Worm (Caenorhabditis elegans): Measurements from ENCODE around the gene Y97E10AR.2.

Y97E10AR.2 gene

ce11 chrV:8026343-8026742 lies 30.4 kb downstream of the Y97E10AR.2 start, which contains the start of gene F43H9.4:
TSS of gene F43H9.4 (plus strand) at chrV:8026708.
- TF ChIP-seq snpc-4 (tag; optimal IDR thresholded peaks at IDR 0.05) (no peak), nhr-20 (tag; optimal IDR thresholded peaks at IDR 0.05) (peak; percentile 82), hpl-2 (GFP tag; optimal IDR thresholded peaks at IDR 0.05) (no peak), egl-13 (tag; optimal IDR thresholded peaks at IDR 0.05) (no peak), mdl-1 (tag; optimal IDR thresholded peaks at IDR 0.05) (peak in 1 of 2 experiments; percentile 77), ceh-82 (tag; optimal IDR thresholded peaks at IDR 0.05) (no peak), unc-30 (tag; optimal IDR thresholded peaks at IDR 0.05) (no peak), unc-98 (GFP tag; IDR thresholded peaks at IDR 0.05) (no peak), fkh-4 (tag; optimal IDR thresholded peaks at IDR 0.05; ENCODE audit: borderline replicate concordance) (no peak), dsc-1 (tag; optimal IDR thresholded peaks at IDR 0.05) (no peak), pqm-1 (tag; optimal IDR thresholded peaks at IDR 0.05) (no peak), snu-23 (GFP tag; optimal IDR thresholded peaks at IDR 0.05) (peak; percentile 64), egl-27 (tag; optimal IDR thresholded peaks at IDR 0.05) (no peak), ceh-8 (GFP tag; optimal IDR thresholded peaks at IDR 0.05) (no peak), swsn-7 (tag; optimal IDR thresholded peaks at IDR 0.05) (no peak), tbx-2 (tag; optimal IDR thresholded peaks at IDR 0.05) (peak; percentile 20), F16B12.6 (tag; optimal IDR thresholded peaks at IDR 0.05) (no peak), elt-3 (tag; optimal IDR thresholded peaks at IDR 0.05) (peak in 5 of 6 experiments; percentile 47 to 94 (median 62)), lin-14 (GFP tag; optimal IDR thresholded peaks at IDR 0.05) (peak; percentile 74), blmp-1 (tag; optimal IDR thresholded peaks at IDR 0.05) (peak; percentile 62), zag-1 (tag; optimal IDR thresholded peaks at IDR 0.05) (no peak), jun-1 (tag; optimal IDR thresholded peaks at IDR 0.05) (no peak), unc-130 (tag; optimal IDR thresholded peaks at IDR 0.05) (peak; percentile 18), grh-1 (GFP tag; IDR thresholded peaks at IDR 0.05) (peak; percentile 39; the same call in 1 of the 2 replicates), xbp-1 (tag; optimal IDR thresholded peaks at IDR 0.05) (peak; percentile 87), sup-37 (GFP tag; optimal IDR thresholded peaks at IDR 0.05) (no peak), nhr-12 (tag; optimal IDR thresholded peaks at IDR 0.05) (no peak), ceh-88 (GFP tag; IDR thresholded peaks at IDR 0.05) (no peak), C34B4.2 (tag; optimal IDR thresholded peaks at IDR 0.05) (no peak), ztf-11 (tag; optimal IDR thresholded peaks at IDR 0.05) (no peak), pax-3 (tag; optimal IDR thresholded peaks at IDR 0.05) (no peak), C04F5.9 (tag; optimal IDR thresholded peaks at IDR 0.05) (no peak), sptf-1 (tag; optimal IDR thresholded peaks at IDR 0.05) (no peak), pag-3 (tag; optimal IDR thresholded peaks at IDR 0.05; ENCODE audit: borderline replicate concordance, insufficient read depth) (peak; percentile 26), dpl-1 (GFP tag; optimal IDR thresholded peaks at IDR 0.05) (peak in 1 of 3 experiments; percentile 9), lin-35 (GFP tag; optimal IDR thresholded peaks at IDR 0.05) (peak in 1 of 2 experiments; percentile 8), nhr-85 (tag) (peak; percentile 91), lin-13 (GFP tag; optimal IDR thresholded peaks at IDR 0.05) (no peak), unc-86 (tag; optimal IDR thresholded peaks at IDR 0.05) (no peak), ama-1 (optimal IDR thresholded peaks at IDR 0.05) (no peak), mef-2 (tag; optimal IDR thresholded peaks at IDR 0.05) (no peak), hlh-4 (tag; optimal IDR thresholded peaks at IDR 0.05) (no peak), zip-4 (GFP tag; optimal IDR thresholded peaks at IDR 0.05) (no peak), nhr-71 (tag; optimal IDR thresholded peaks at IDR 0.05) (peak; percentile 63), nhr-19 (GFP tag; conservative IDR thresholded peaks at IDR 0.05) (no peak; the same call in 1 of the 2 replicates), nhr-47 (tag; optimal IDR thresholded peaks at IDR 0.05) (peak; percentile 30), hlh-17 (GFP tag; optimal IDR thresholded peaks at IDR 0.05; ENCODE audit: borderline replicate concordance) (no peak), lsy-2 (tag; optimal IDR thresholded peaks at IDR 0.05) (peak in 1 of 2 experiments; percentile 3), nhr-90 (tag; optimal IDR thresholded peaks at IDR 0.05; ENCODE audit: poor library complexity) (peak; percentile 48), fkh-10 (GFP tag; optimal IDR thresholded peaks at IDR 0.05) (no peak)
